Fruit fly (Drosophila melanogaster): ENCODE results near the gene Sry-delta.

- TF ChIP-seq pad (GFP tag; optimal IDR thresholded peaks at IDR 0.05) (no peak), Clk (GFP tag; optimal IDR thresholded peaks at IDR 0.05) (no peak), CG33017 (tag; optimal IDR thresholded peaks at IDR 0.05) (no peak), CG12768 (GFP tag; optimal IDR thresholded peaks at IDR 0.05) (no peak), Hr96 (GFP tag; optimal IDR thresholded peaks at IDR 0.05) (no peak), CG14711 (tag; optimal IDR thresholded peaks at IDR 0.05) (no peak), cnc (optimal IDR thresholded peaks at IDR 0.05) (no peak), cic (GFP tag; optimal IDR thresholded peaks at IDR 0.05) (no peak), CG1620 (GFP tag; optimal IDR thresholded peaks at IDR 0.05) (no peak), CG5204 (GFP tag; optimal IDR thresholded peaks at IDR 0.05) (no peak), CG11617 (GFP tag; optimal IDR thresholded peaks at IDR 0.05) (no peak)
These were observed 2.3 kb upstream of the Sry-delta start for dm6 chr3R:30040879-30041278.

Measured in whole organism, adult.